Worm (Caenorhabditis elegans): Measurements from ENCODE around the gene Y38F1A.7.

Y38F1A.7 gene

ce11 chrII:12969622-12970021, 28.0 kb downstream of the Y38F1A.7 start, which contains the start of gene Y38F1A.4:
Gene Y38F1A.4 (minus strand): TSS chrII:12969722.
- TF ChIP-seq zip-8 (tag; optimal IDR thresholded peaks at IDR 0.05), result peak; percentile 1
- TF ChIP-seq sem-2 (GFP tag; optimal IDR thresholded peaks at IDR 0.05), result no peak
- TF ChIP-seq lsy-2 (tag; optimal IDR thresholded peaks at IDR 0.05), result no peak
- TF ChIP-seq unc-39 (tag; optimal IDR thresholded peaks at IDR 0.05), result no peak
- TF ChIP-seq M03D4.4 (tag; optimal IDR thresholded peaks at IDR 0.05), result no peak
- no peak for TF ChIP-seq tbx-8 (GFP tag; optimal IDR thresholded peaks at IDR 0.05)

ce11 chrII:12968448-12968969, 29.1 kb downstream of the Y38F1A.7 start:
- TF ChIP-seq lin-13 (tag; optimal IDR thresholded peaks at IDR 0.05), result no peak
- TF ChIP-seq cnd-1 (tag; optimal IDR thresholded peaks at IDR 0.05), result no peak
- peak; percentile 56 for TF ChIP-seq ceh-83 (GFP tag; optimal IDR thresholded peaks at IDR 0.05)

- TF ChIP-seq M03D4.4 (tag; optimal IDR thresholded peaks at IDR 0.05), result no peak
- no peak for TF ChIP-seq blmp-1 (tag; optimal IDR thresholded peaks at IDR 0.05)
- no peak for TF ChIP-seq lin-32 (GFP tag; optimal IDR thresholded peaks at IDR 0.05)
- no peak for TF ChIP-seq mls-2 (tag; optimal IDR thresholded peaks at IDR 0.05)
- TF ChIP-seq nhr-2 (tag; optimal IDR thresholded peaks at IDR 0.05), result no peak
- no peak for TF ChIP-seq mep-1 (tag; optimal IDR thresholded peaks at IDR 0.05)
- no peak for TF ChIP-seq elt-3 (tag; optimal IDR thresholded peaks at IDR 0.05)
- peak; percentile 100 for TF ChIP-seq zip-8 (tag; optimal IDR thresholded peaks at IDR 0.05)
- TF ChIP-seq lin-13 (tag; optimal IDR thresholded peaks at IDR 0.05), result no peak
These were observed 31.3 kb downstream of the Y38F1A.7 start for ce11 chrII:12966274-12966673.

DNA sequence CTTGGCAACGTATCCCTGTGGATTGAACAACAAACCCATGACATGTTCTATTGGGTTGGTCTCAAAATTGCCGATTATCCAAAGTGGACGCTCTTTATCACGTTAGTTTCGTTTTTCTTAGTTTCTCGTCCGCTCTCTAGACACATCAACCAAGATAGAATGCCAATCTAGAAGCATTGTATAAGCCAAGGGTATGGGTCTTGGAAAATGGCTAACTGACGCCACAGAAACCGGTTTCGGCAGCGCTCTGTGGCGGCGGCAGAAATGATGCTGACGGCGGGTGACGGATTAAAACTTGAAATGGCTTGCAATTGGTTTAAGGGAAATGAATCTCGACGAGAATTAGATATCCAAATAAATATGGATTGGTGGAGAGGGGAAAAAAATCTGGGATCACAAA, 32.0 kb downstream of the Y38F1A.7 start:
- TF ChIP-seq bed-3 (GFP tag; optimal IDR thresholded peaks at IDR 0.05) (no peak), elt-1 (tag; optimal IDR thresholded peaks at IDR 0.05; ENCODE audit: borderline replicate concordance, insufficient read depth) (no peak), lin-13 (tag; optimal IDR thresholded peaks at IDR 0.05) (no peak), cnd-1 (tag; optimal IDR thresholded peaks at IDR 0.05) (no peak), blmp-1 (tag; optimal IDR thresholded peaks at IDR 0.05) (no peak), elt-3 (tag; optimal IDR thresholded peaks at IDR 0.05) (no peak), unc-120 (tag; optimal IDR thresholded peaks at IDR 0.05; ENCODE audit: poor library complexity, severe bottlenecking) (no peak), nhr-2 (tag; optimal IDR thresholded peaks at IDR 0.05) (no peak), ceh-43 (GFP tag; optimal IDR thresholded peaks at IDR 0.05) (no peak), ztf-11 (tag; optimal IDR thresholded peaks at IDR 0.05) (no peak)

DNA sequence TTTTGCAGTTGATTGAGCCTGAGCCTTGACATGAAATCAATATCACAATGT, 32.2 kb downstream of the Y38F1A.7 start, which contains the start of gene ptr-18:
Gene ptr-18 (plus strand): TSS at position 9 of the 51 bp plus-strand sequence.
- TF ChIP-seq ceh-43 (GFP tag; optimal IDR thresholded peaks at IDR 0.05), result no peak

- peak; percentile 90 for TF ChIP-seq elt-1 (tag; optimal IDR thresholded peaks at IDR 0.05; ENCODE audit: borderline replicate concordance, insufficient read depth)
- no peak for TF ChIP-seq tbx-8 (GFP tag; optimal IDR thresholded peaks at IDR 0.05)
These were observed 32.5 kb downstream of the Y38F1A.7 start for ce11 chrII:12965138-12965537.

DNA sequence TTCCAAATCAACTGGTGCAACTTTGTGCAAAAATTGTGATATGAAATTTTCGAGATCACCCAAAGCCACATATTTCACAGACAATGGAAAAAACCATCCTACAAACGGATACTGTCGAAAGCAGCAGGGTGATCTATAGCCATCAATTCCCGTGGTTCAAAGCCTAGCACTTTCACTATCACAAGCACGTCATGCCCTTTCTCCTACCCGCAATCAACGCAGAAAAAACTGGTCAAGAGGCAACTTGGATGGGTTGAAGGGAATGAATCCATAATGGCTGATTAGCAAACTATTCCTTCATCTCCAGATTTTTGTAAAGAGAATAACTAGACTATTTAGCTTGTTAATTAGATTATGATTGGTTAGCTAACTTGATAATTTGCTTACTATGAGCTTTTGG, 35.9 kb downstream of the Y38F1A.7 start:
- TF ChIP-seq M03D4.4 (tag; optimal IDR thresholded peaks at IDR 0.05) (no peak), zip-8 (tag; optimal IDR thresholded peaks at IDR 0.05) (no peak)

DNA sequence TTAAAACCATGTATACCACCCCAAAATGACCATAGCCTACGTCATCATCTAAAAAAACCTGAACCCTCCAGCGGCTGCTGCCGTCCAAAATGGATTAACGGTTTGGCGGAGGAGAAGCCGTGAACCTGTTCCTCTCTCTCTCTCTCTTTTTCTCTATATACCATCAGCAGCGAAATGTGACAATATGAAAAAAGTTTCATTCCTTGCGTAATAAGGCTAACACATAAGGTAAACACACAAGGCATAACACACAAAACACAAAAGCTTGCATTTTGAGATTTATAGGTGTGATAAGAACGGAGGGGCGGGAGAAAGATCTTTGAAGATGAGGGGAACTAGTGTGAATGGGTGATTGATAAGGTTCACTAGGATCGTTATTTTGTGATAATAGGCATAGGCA, 36.3 kb downstream of the Y38F1A.7 start:
- TF ChIP-seq nhr-76 (tag; optimal IDR thresholded peaks at IDR 0.05), result no peak
- no peak for TF ChIP-seq ceh-39 (tag; optimal IDR thresholded peaks at IDR 0.05)
- TF ChIP-seq ces-1 (GFP tag; optimal IDR thresholded peaks at IDR 0.05), result no peak
- TF ChIP-seq nhr-2 (tag; optimal IDR thresholded peaks at IDR 0.05), result no peak
- no peak for TF ChIP-seq bed-3 (GFP tag; optimal IDR thresholded peaks at IDR 0.05)
- no peak for TF ChIP-seq nhr-237 (tag; optimal IDR thresholded peaks at IDR 0.05)
- TF ChIP-seq drap-1 (GFP tag; optimal IDR thresholded peaks at IDR 0.05), result no peak
- TF ChIP-seq unc-120 (tag; optimal IDR thresholded peaks at IDR 0.05; ENCODE audit: poor library complexity, severe bottlenecking), result no peak

DNA sequence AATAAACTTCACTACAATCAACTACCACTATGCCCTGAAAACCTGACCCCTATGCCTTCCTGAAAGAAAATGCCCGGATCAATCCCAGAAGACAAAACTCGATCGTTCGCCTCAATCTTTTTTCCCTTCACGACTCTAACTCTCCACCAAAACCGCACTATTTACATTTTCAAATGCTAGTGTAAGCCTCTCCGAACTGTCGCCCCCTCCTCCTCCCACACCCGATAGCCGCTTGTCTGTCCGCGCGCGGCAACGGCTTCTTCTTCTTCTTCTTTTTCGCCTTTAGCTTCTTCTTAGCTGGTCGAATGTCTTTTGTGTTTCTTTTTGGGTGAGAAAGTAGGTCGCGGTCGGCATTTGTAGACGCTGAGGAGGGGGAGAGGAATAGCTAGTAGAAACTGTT, 37.4 kb downstream of the Y38F1A.7 start:
- no peak for TF ChIP-seq mab-5 (tag; optimal IDR thresholded peaks at IDR 0.05)
- no peak for TF ChIP-seq elt-1 (tag; optimal IDR thresholded peaks at IDR 0.05; ENCODE audit: borderline replicate concordance, insufficient read depth)
- TF ChIP-seq ham-2 (GFP tag; optimal IDR thresholded peaks at IDR 0.05), result peak; percentile 81
- TF ChIP-seq mls-2 (tag; optimal IDR thresholded peaks at IDR 0.05), result no peak

All from whole organism, mixed stage, embryonic.